Worm (Caenorhabditis elegans) whole organism, mixed stage, embryonic: ENCODE measurements around the gene F07F6.1.

Experiments used
- ceh-43 ChIP-seq: fragments of 200-800 bp; sonication (Bioruptor generic); optimal IDR thresholded peaks from 2 replicates; lab custom pipeline; 2018; ENCODE audit warnings: mild to moderate bottlenecking, missing genetic modification characterization, moderate library complexity, missing compliant biosample characterization
- lin-13 ChIP-seq: fragments of 150-350 bp; optimal IDR thresholded peaks from 2 replicates; lab custom pipeline; 2014; ENCODE audit warnings: missing biosample characterization, missing genetic modification characterization
- lsy-2 ChIP-seq: fragments of 150-350 bp; optimal IDR thresholded peaks from 2 replicates; lab custom pipeline; 2014; ENCODE audit warnings: missing biosample characterization, missing genetic modification characterization
- nhr-12 ChIP-seq: fragments of 150-350 bp; optimal IDR thresholded peaks from 2 replicates; lab custom pipeline; 2014; ENCODE audit warnings: missing biosample characterization, missing genetic modification characterization
- nhr-237 ChIP-seq: fragments of 150-350 bp; optimal IDR thresholded peaks from 2 replicates; lab custom pipeline; 2014; ENCODE audit warnings: missing biosample characterization, missing genetic modification characterization
- unc-39 ChIP-seq: fragments of 150-350 bp; optimal IDR thresholded peaks from 2 replicates; lab custom pipeline; 2014; ENCODE audit warnings: missing biosample characterization, missing genetic modification characterization
- unc-62 ChIP-seq: fragments of 150-350 bp; optimal IDR thresholded peaks from 2 replicates; lab custom pipeline; 2014; ENCODE audit warnings: missing biosample characterization, missing genetic modification reagents, missing genetic modification characterization

ce11 chrII:5393090-5393489, 44.6 kb upstream of the F07F6.1 start, which contains the start of gene brap-2:
- TF ChIP-seq unc-62 (GFP tag; lab: Kevin White, UChicago) (no peak), lsy-2 (tag; lab: Kevin White, UChicago) (no peak), lin-13 (no peak), nhr-12 (tag; lab: Kevin White, UChicago) (no peak), nhr-237 (tag; lab: Kevin White, UChicago) (no peak), unc-39 (no peak), ceh-43 (GFP tag; lab: Kevin White, UChicago) (no peak)
